Fruit fly (Drosophila melanogaster): ENCODE results near the gene Ir75c.

Gene Ir75c

dm6 chr3L:17842892-17843703, 20.5 kb upstream of the Ir75c start, which contains the start of gene CG5567 (continued):
- TF ChIP-seq ttk (GFP tag; IDR thresholded peaks at IDR 0.05) = no peak
- no peak for TF ChIP-seq CG11456 (GFP tag; IDR thresholded peaks at IDR 0.05)
- TF ChIP-seq eve (GFP tag; optimal IDR thresholded peaks at IDR 0.05) = no peak
- no peak for TF ChIP-seq fd3F (GFP tag; optimal IDR thresholded peaks at IDR 0.05)
- peak; percentile 88 for TF ChIP-seq ftz-f1 (GFP tag; optimal IDR thresholded peaks at IDR 0.05)
- TF ChIP-seq sd (tag; optimal IDR thresholded peaks at IDR 0.05) = peak; percentile 75
- TF ChIP-seq gem (tag; optimal IDR thresholded peaks at IDR 0.05) = peak; percentile 23
- TF ChIP-seq CG14441 (GFP tag; IDR thresholded peaks at IDR 0.05) = no peak
- TF ChIP-seq Sin3A (optimal IDR thresholded peaks at IDR 0.05) = no peak
- peak; percentile 47 for TF ChIP-seq CG18599 (GFP tag; optimal IDR thresholded peaks at IDR 0.05)
- TF ChIP-seq CG4360 (GFP tag; IDR thresholded peaks at IDR 0.05) = no peak
- no peak for TF ChIP-seq zen2 (GFP tag; IDR thresholded peaks at IDR 0.05; ENCODE audit: partially characterized antibody)
- peak; percentile 18 for TF ChIP-seq stwl (tag; optimal IDR thresholded peaks at IDR 0.05)
- no peak for TF ChIP-seq CG12236 (GFP tag; optimal IDR thresholded peaks at IDR 0.05)
- TF ChIP-seq CoRest (tag; optimal IDR thresholded peaks at IDR 0.05) = peak; percentile 14
- peak; percentile 16 for TF ChIP-seq Ets97D (GFP tag; optimal IDR thresholded peaks at IDR 0.05)
- TF ChIP-seq crp (GFP tag; optimal IDR thresholded peaks at IDR 0.05) = peak in 1 of 2 experiments; percentile 77
- no peak for TF ChIP-seq croc (GFP tag; conservative IDR thresholded peaks at IDR 0.05)
- TF ChIP-seq CG1024 (GFP tag; IDR thresholded peaks at IDR 0.05) = no peak
- no peak for TF ChIP-seq Jarid2 (GFP tag; optimal IDR thresholded peaks at IDR 0.05)
- TF ChIP-seq sim (GFP tag; IDR thresholded peaks at IDR 0.05) = no peak
- no peak for TF ChIP-seq CG9932 (GFP tag; IDR thresholded peaks at IDR 0.05)
- TF ChIP-seq bcd (GFP tag; optimal IDR thresholded peaks at IDR 0.05) = peak; percentile 2
- TF ChIP-seq slou (GFP tag; optimal IDR thresholded peaks at IDR 0.05) = no peak
- peak; percentile 58 for TF ChIP-seq CG2120 (GFP tag; optimal IDR thresholded peaks at IDR 0.05)
- no peak for TF ChIP-seq Rx (GFP tag; IDR thresholded peaks at IDR 0.05)
- TF ChIP-seq Mrtf (GFP tag; IDR thresholded peaks at IDR 0.05) = no peak
- TF ChIP-seq CG12769 (tag; optimal IDR thresholded peaks at IDR 0.05) = peak; percentile 17
- TF ChIP-seq pan (optimal IDR thresholded peaks at IDR 0.05) = no peak
- peak in 1 of 2 experiments; percentile 45 for TF ChIP-seq pan (GFP tag; optimal IDR thresholded peaks at IDR 0.05 in 1 of 2, IDR thresholded peaks at IDR 0.05 in 1 of 2)
- no peak for TF ChIP-seq hkb (optimal IDR thresholded peaks at IDR 0.05)
- TF ChIP-seq hkb (GFP tag; IDR thresholded peaks at IDR 0.05) = no peak
- TF ChIP-seq CG15514 (GFP tag; optimal IDR thresholded peaks at IDR 0.05) = no peak
- peak; percentile 12 for TF ChIP-seq CrebB (tag; optimal IDR thresholded peaks at IDR 0.05)
- no peak for TF ChIP-seq Doc3 (GFP tag; IDR thresholded peaks at IDR 0.05; ENCODE audit: partially characterized antibody)
- no peak for TF ChIP-seq Lpt (GFP tag; optimal IDR thresholded peaks at IDR 0.05)
- peak; percentile 2 for TF ChIP-seq Oli (tag; optimal IDR thresholded peaks at IDR 0.05)
- no peak for TF ChIP-seq Ets65A (GFP tag)
- TF ChIP-seq slp2 (GFP tag; optimal IDR thresholded peaks at IDR 0.05) = no peak
- TF ChIP-seq Trl (optimal IDR thresholded peaks at IDR 0.05) = no peak
- TF ChIP-seq Trl (GFP tag; optimal IDR thresholded peaks at IDR 0.05) = no peak
- no peak for TF ChIP-seq CG8089 (GFP tag; optimal IDR thresholded peaks at IDR 0.05)
- TF ChIP-seq Sox100B (GFP tag; optimal IDR thresholded peaks at IDR 0.05) = no peak
- no peak for TF ChIP-seq Myb (GFP tag; optimal IDR thresholded peaks at IDR 0.05)
- no peak for TF ChIP-seq Hey (tag; optimal IDR thresholded peaks at IDR 0.05)
- TF ChIP-seq CG7839 (tag; optimal IDR thresholded peaks at IDR 0.05) = peak; percentile 42
- no peak for TF ChIP-seq Elba2 (GFP tag; optimal IDR thresholded peaks at IDR 0.05)
- TF ChIP-seq mam (GFP tag; optimal IDR thresholded peaks at IDR 0.05) = peak; percentile 30
- no peak for TF ChIP-seq cas (GFP tag; IDR thresholded peaks at IDR 0.05)
- TF ChIP-seq CG4404 (GFP tag; IDR thresholded peaks at IDR 0.05) = no peak
- TF ChIP-seq CG13424 (tag; optimal IDR thresholded peaks at IDR 0.05) = peak; percentile 15

Data from whole organism, embryonic.